Fruit fly (Drosophila melanogaster): ENCODE measurements around the gene Dfd.
A peak's percentile ranks its signal among the peaks of the same experiment; 100 is the strongest.

Dfd gene

DNA sequence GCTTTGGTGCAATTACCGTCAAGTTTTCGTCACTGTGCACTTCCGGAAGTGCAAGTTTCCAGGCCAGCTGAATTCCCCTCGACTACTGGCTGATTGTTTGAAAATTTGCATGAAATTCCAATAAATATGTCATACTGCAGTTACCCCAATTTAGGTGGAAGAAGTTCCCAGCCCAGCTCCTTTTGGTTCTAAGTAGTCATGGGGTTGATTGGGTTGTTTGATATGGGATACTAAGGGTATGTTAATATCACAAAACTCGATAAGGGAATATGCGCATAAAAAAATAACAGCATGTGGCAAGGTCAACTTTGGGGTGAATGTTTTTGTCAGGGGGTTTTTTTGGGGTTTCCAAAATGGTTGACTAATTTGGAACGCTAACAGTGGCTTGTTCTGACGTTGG, 21.6 kb downstream of the Dfd start:
- TF ChIP-seq foxo (GFP tag; optimal IDR thresholded peaks at IDR 0.05) (no peak), Rel (GFP tag; optimal IDR thresholded peaks at IDR 0.05) (no peak), Rel (tag; optimal IDR thresholded peaks at IDR 0.05) (peak; percentile 34), Dfd (GFP tag; optimal IDR thresholded peaks at IDR 0.05) (no peak), dsf (GFP tag; optimal IDR thresholded peaks at IDR 0.05; ENCODE audit: borderline replicate concordance) (no peak), sage (GFP tag; optimal IDR thresholded peaks at IDR 0.05) (no peak), tai (GFP tag; optimal IDR thresholded peaks at IDR 0.05) (no peak), dl (GFP tag; optimal IDR thresholded peaks at IDR 0.05; ENCODE audit: insufficient read depth in 1 of 2, partially characterized antibody in 2 of 2) (no peak)

- TF ChIP-seq Dfd (GFP tag; optimal IDR thresholded peaks at IDR 0.05) (no peak), Hnf4 (GFP tag; optimal IDR thresholded peaks at IDR 0.05) (no peak), br (GFP tag; optimal IDR thresholded peaks at IDR 0.05) (no peak), Hr83 (GFP tag; optimal IDR thresholded peaks at IDR 0.05; ENCODE audit: poor library complexity, severe bottlenecking) (no peak), lola (GFP tag; optimal IDR thresholded peaks at IDR 0.05) (no peak), psq (GFP tag; optimal IDR thresholded peaks at IDR 0.05) (no peak), dmrt93B (GFP tag; optimal IDR thresholded peaks at IDR 0.05) (no peak), tai (GFP tag; optimal IDR thresholded peaks at IDR 0.05) (no peak), jim (GFP tag; optimal IDR thresholded peaks at IDR 0.05) (no peak), dsf (GFP tag; optimal IDR thresholded peaks at IDR 0.05; ENCODE audit: borderline replicate concordance) (no peak), fru (GFP tag; optimal IDR thresholded peaks at IDR 0.05) (no peak), Jra (GFP tag; optimal IDR thresholded peaks at IDR 0.05) (no peak)
Measured at dm6 chr3R:6813941-6814556, 22.4 kb downstream of the Dfd start.

dm6 chr3R:6814875-6815750, 23.5 kb downstream of the Dfd start:
- TF ChIP-seq h (GFP tag; optimal IDR thresholded peaks at IDR 0.05): no peak
- no peak for TF ChIP-seq CrebA (GFP tag; optimal IDR thresholded peaks at IDR 0.05; ENCODE audit: borderline replicate concordance)
- no peak for TF ChIP-seq Jra (GFP tag; optimal IDR thresholded peaks at IDR 0.05)
- no peak for TF ChIP-seq ey (GFP tag; optimal IDR thresholded peaks at IDR 0.05)
- no peak for TF ChIP-seq pan (optimal IDR thresholded peaks at IDR 0.05)
- TF ChIP-seq CG9705 (GFP tag; optimal IDR thresholded peaks at IDR 0.05): no peak
- TF ChIP-seq Vsx2 (GFP tag; optimal IDR thresholded peaks at IDR 0.05; ENCODE audit: partially characterized antibody): no peak
- no peak for TF ChIP-seq brk (GFP tag; optimal IDR thresholded peaks at IDR 0.05)
- no peak for TF ChIP-seq Hr83 (GFP tag; optimal IDR thresholded peaks at IDR 0.05; ENCODE audit: poor library complexity, severe bottlenecking)
- TF ChIP-seq dl (GFP tag; optimal IDR thresholded peaks at IDR 0.05; ENCODE audit: insufficient read depth in 1 of 2, partially characterized antibody in 2 of 2): no peak
- TF ChIP-seq sage (GFP tag; optimal IDR thresholded peaks at IDR 0.05): no peak
- TF ChIP-seq Abd-B (GFP tag; optimal IDR thresholded peaks at IDR 0.05): no peak

DNA sequence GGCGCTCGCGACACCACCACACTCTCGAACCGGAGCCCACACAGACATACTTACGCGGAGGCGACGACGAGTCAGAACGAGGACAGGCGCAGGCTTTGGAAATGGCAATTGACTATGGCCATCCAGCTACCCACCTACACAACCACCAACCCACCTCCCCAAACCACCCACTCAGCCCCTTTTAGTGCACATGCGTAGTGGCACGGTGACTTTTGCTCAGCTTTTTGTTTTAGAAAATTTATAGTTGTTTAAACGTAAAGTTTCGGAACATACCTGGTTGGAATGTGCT, 24.1 kb downstream of the Dfd start:
- TF ChIP-seq Hr83 (GFP tag; optimal IDR thresholded peaks at IDR 0.05; ENCODE audit: poor library complexity, severe bottlenecking) (no peak), N (GFP tag; optimal IDR thresholded peaks at IDR 0.05) (no peak), Hr78 (GFP tag; optimal IDR thresholded peaks at IDR 0.05) (no peak), pan (optimal IDR thresholded peaks at IDR 0.05) (no peak), CG9705 (GFP tag; optimal IDR thresholded peaks at IDR 0.05) (no peak), Mio (GFP tag; optimal IDR thresholded peaks at IDR 0.05) (no peak), br (GFP tag; optimal IDR thresholded peaks at IDR 0.05) (no peak), usp (GFP tag; optimal IDR thresholded peaks at IDR 0.05) (no peak), dmrt93B (GFP tag; optimal IDR thresholded peaks at IDR 0.05) (no peak), sage (GFP tag; optimal IDR thresholded peaks at IDR 0.05) (no peak), CrebA (GFP tag; optimal IDR thresholded peaks at IDR 0.05; ENCODE audit: borderline replicate concordance) (no peak)

DNA sequence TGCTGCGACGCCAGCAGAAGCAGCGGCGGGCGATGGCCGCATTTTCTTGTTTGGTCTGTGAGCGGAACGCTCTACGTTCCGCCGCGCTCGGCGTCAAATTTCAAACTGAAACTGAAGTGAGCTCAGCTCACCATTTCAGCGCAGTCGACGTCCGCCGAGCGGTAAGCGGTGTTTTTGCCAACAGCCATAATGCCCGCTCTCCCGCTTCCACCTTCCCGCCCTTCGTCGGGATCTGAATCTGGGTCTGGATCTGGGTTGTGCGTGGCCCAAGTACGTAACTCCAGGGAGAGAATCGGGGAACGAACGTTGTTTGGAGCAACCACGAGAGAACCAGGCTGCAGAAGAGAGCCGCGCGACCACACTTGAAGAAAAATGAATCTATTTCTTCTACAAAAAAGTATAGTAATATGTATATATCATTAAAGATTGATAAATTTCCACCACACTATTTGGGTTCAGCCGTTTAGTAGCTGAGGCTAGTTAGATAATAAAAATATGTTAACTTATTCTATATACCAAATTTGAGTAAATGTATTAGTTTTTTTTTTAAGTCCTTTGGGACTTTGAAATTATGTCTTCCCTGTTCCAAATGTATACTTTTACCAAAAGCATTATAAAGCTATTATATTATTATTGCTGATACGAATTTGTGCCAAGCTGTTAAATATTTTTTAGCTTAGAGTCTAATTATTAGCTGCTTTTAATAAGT, 24.8 kb downstream of the Dfd start:
- TF ChIP-seq OdsH (GFP tag; optimal IDR thresholded peaks at IDR 0.05): no peak
- no peak for TF ChIP-seq lola (GFP tag; optimal IDR thresholded peaks at IDR 0.05)
- no peak for TF ChIP-seq brk (GFP tag; optimal IDR thresholded peaks at IDR 0.05)
- peak; percentile 22 for TF ChIP-seq h (GFP tag; optimal IDR thresholded peaks at IDR 0.05)
- TF ChIP-seq dmrt93B (GFP tag; optimal IDR thresholded peaks at IDR 0.05): no peak
- TF ChIP-seq Hnf4 (GFP tag; optimal IDR thresholded peaks at IDR 0.05): no peak
- no peak for TF ChIP-seq dsf (GFP tag; optimal IDR thresholded peaks at IDR 0.05; ENCODE audit: borderline replicate concordance)
- TF ChIP-seq rgr (GFP tag; optimal IDR thresholded peaks at IDR 0.05): no peak
- no peak for TF ChIP-seq tai (GFP tag; optimal IDR thresholded peaks at IDR 0.05)
- TF ChIP-seq fru (GFP tag; optimal IDR thresholded peaks at IDR 0.05): peak; percentile 18
- no peak for TF ChIP-seq CrebA (GFP tag; optimal IDR thresholded peaks at IDR 0.05; ENCODE audit: borderline replicate concordance)
- TF ChIP-seq Rel (GFP tag; optimal IDR thresholded peaks at IDR 0.05): no peak
- peak; percentile 8 for TF ChIP-seq Rel (tag; optimal IDR thresholded peaks at IDR 0.05)
- TF ChIP-seq usp (GFP tag; optimal IDR thresholded peaks at IDR 0.05): no peak
- TF ChIP-seq Vsx2 (GFP tag; optimal IDR thresholded peaks at IDR 0.05; ENCODE audit: partially characterized antibody): peak; percentile 29
- peak; percentile 79 for TF ChIP-seq Dif (GFP tag; optimal IDR thresholded peaks at IDR 0.05; ENCODE audit: partially characterized antibody)
- no peak for TF ChIP-seq Mio (GFP tag; optimal IDR thresholded peaks at IDR 0.05)
- no peak for TF ChIP-seq Jra (GFP tag; optimal IDR thresholded peaks at IDR 0.05)
- no peak for TF ChIP-seq pan (optimal IDR thresholded peaks at IDR 0.05)
- no peak for TF ChIP-seq CG9705 (GFP tag; optimal IDR thresholded peaks at IDR 0.05)
- no peak for TF ChIP-seq Hr78 (GFP tag; optimal IDR thresholded peaks at IDR 0.05)
- TF ChIP-seq N (GFP tag; optimal IDR thresholded peaks at IDR 0.05): no peak
- peak; percentile 6 for TF ChIP-seq br (GFP tag; optimal IDR thresholded peaks at IDR 0.05)
- TF ChIP-seq sage (GFP tag; optimal IDR thresholded peaks at IDR 0.05): no peak
- TF ChIP-seq jim (GFP tag; optimal IDR thresholded peaks at IDR 0.05): no peak
- TF ChIP-seq Dfd (GFP tag; optimal IDR thresholded peaks at IDR 0.05): no peak
- TF ChIP-seq psq (GFP tag; optimal IDR thresholded peaks at IDR 0.05): peak; percentile 53
- TF ChIP-seq Sp1 (GFP tag; optimal IDR thresholded peaks at IDR 0.05): no peak

Measured in whole organism, wandering third instar larva.